Worm (Caenorhabditis elegans): Measurements from ENCODE around the gene sul-3.

ce11 chrX:7810991-7811390 lies 23.0 kb downstream of the sul-3 start:
- no peak for TF ChIP-seq dve-1 (tag; optimal IDR thresholded peaks at IDR 0.05; ENCODE audit: insufficient read depth)
- no peak for TF ChIP-seq egl-27 (tag; optimal IDR thresholded peaks at IDR 0.05)
- TF ChIP-seq nhr-6 (tag; optimal IDR thresholded peaks at IDR 0.05): no peak
- TF ChIP-seq ztf-11 (tag; optimal IDR thresholded peaks at IDR 0.05): no peak
- peak; percentile 26 for TF ChIP-seq nhr-11 (tag; optimal IDR thresholded peaks at IDR 0.05)

All from whole organism, L4 larva.